Fruit fly (Drosophila melanogaster): Measurements from ENCODE around the gene CG32017.

Gene CG32017

DNA sequence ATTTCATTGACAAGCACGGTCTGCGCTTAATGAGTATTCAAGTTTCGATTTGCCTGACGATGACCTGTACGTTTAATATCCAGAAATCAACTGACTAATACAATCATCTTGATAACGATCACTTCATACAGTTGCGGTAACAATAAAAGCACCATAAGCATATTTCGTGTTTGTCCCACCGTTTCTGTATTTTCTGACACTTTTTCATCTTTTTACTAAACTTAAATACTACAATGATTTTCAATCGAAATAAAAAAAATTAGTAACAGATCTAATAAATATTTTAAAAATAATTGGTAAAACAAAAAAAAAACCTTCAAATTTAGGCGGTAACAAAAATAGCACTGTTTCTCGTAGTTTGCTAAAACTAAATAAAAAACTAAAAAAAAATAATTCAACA, at the start of gene CG32017:
Gene CG32017, minus strand, starts transcription at position 101 of the 400 bp plus-strand sequence.
- no peak for TF ChIP-seq ssp (GFP tag; IDR thresholded peaks at IDR 0.05)
- TF ChIP-seq CG6765 (GFP tag; optimal IDR thresholded peaks at IDR 0.05) = no peak
- no peak for TF ChIP-seq CG16779 (GFP tag; IDR thresholded peaks at IDR 0.05)
- TF ChIP-seq Ptx1 (GFP tag; IDR thresholded peaks at IDR 0.05) = no peak
- TF ChIP-seq en (GFP tag; optimal IDR thresholded peaks at IDR 0.05) = no peak
- TF ChIP-seq Aef1 (GFP tag; IDR thresholded peaks at IDR 0.05) = no peak
- no peak for TF ChIP-seq Lpt (GFP tag; optimal IDR thresholded peaks at IDR 0.05)
- no peak for TF ChIP-seq D (optimal IDR thresholded peaks at IDR 0.05)
- no peak for TF ChIP-seq D (GFP tag; optimal IDR thresholded peaks at IDR 0.05)
- TF ChIP-seq sens (GFP tag) = no peak
- no peak for TF ChIP-seq CG10565 (GFP tag; optimal IDR thresholded peaks at IDR 0.05)
- TF ChIP-seq CG4854 (GFP tag; optimal IDR thresholded peaks at IDR 0.05) = no peak
- TF ChIP-seq gfzf (GFP tag; optimal IDR thresholded peaks at IDR 0.05) = no peak

DNA sequence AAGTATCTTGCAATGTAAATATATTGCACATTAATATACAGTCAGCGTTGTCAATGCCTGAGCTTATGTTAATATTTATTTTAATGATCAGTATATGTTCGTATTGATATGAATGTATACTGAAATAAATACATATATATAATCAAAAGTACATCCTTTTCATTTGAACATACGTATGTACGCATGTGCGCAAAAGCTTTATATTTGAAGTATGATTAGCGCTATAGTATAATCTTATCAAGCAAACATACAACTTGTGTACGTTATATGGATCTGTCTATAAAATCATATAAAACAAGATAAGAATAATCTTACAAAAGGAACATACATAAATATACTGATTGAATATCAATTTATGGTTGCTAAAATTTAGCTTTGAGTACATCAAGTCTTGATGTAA, 37.2 kb upstream of the CG32017 start:
- TF ChIP-seq slp2 (GFP tag; optimal IDR thresholded peaks at IDR 0.05) = no peak
- peak; percentile 65 for TF ChIP-seq sens (GFP tag)
- TF ChIP-seq ara (GFP tag; IDR thresholded peaks at IDR 0.05) = no peak
- no peak for TF ChIP-seq HLHmδ (GFP tag; optimal IDR thresholded peaks at IDR 0.05)
- no peak for TF ChIP-seq luna (GFP tag; optimal IDR thresholded peaks at IDR 0.05)
- TF ChIP-seq CG15269 (tag; optimal IDR thresholded peaks at IDR 0.05) = no peak
- TF ChIP-seq gce (GFP tag; IDR thresholded peaks at IDR 0.05) = no peak
- TF ChIP-seq CG8388 (GFP tag; optimal IDR thresholded peaks at IDR 0.05) = no peak
- no peak for TF ChIP-seq CG2202 (tag; optimal IDR thresholded peaks at IDR 0.05)
- peak; percentile 94 for TF ChIP-seq exex (tag; optimal IDR thresholded peaks at IDR 0.05)
- no peak for TF ChIP-seq mam (GFP tag; optimal IDR thresholded peaks at IDR 0.05)
- no peak for TF ChIP-seq gsb (GFP tag; IDR thresholded peaks at IDR 0.05)
- TF ChIP-seq CG18011 (GFP tag; optimal IDR thresholded peaks at IDR 0.05) = no peak
- TF ChIP-seq HLH4C (GFP tag; IDR thresholded peaks at IDR 0.05; ENCODE audit: partially characterized antibody) = no peak
- TF ChIP-seq Sox100B (GFP tag; optimal IDR thresholded peaks at IDR 0.05) = peak; percentile 63
- TF ChIP-seq so (GFP tag; IDR thresholded peaks at IDR 0.05) = no peak
- TF ChIP-seq Tbp (GFP tag; optimal IDR thresholded peaks at IDR 0.05) = no peak
- TF ChIP-seq CG14441 (GFP tag; IDR thresholded peaks at IDR 0.05) = no peak
- TF ChIP-seq lola (GFP tag; optimal IDR thresholded peaks at IDR 0.05) = peak in 1 of 3 experiments; percentile 37
- TF ChIP-seq bab2 (GFP tag; optimal IDR thresholded peaks at IDR 0.05) = no peak
- TF ChIP-seq insv (GFP tag; optimal IDR thresholded peaks at IDR 0.05) = no peak
- no peak for TF ChIP-seq CG16779 (GFP tag; IDR thresholded peaks at IDR 0.05)
- TF ChIP-seq mld (GFP tag; IDR thresholded peaks at IDR 0.05; ENCODE audit: partially characterized antibody) = no peak
- TF ChIP-seq gro (GFP tag; optimal IDR thresholded peaks at IDR 0.05) = no peak
- TF ChIP-seq ATbp (GFP tag; optimal IDR thresholded peaks at IDR 0.05) = no peak
- peak; percentile 39 for TF ChIP-seq CG4328 (GFP tag; optimal IDR thresholded peaks at IDR 0.05)
- TF ChIP-seq zf30C (GFP tag; optimal IDR thresholded peaks at IDR 0.05) = no peak
- TF ChIP-seq CG32772 (GFP tag; IDR thresholded peaks at IDR 0.05) = no peak
- no peak for TF ChIP-seq CG5953 (GFP tag; IDR thresholded peaks at IDR 0.05)
- no peak for TF ChIP-seq cad (GFP tag; optimal IDR thresholded peaks at IDR 0.05)
- TF ChIP-seq lab (GFP tag; optimal IDR thresholded peaks at IDR 0.05) = no peak
- TF ChIP-seq br (optimal IDR thresholded peaks at IDR 0.05) = no peak
- TF ChIP-seq Max (GFP tag; optimal IDR thresholded peaks at IDR 0.05) = no peak
- no peak for TF ChIP-seq CG6175 (GFP tag; IDR thresholded peaks at IDR 0.05)
- TF ChIP-seq dmrt11E (tag; optimal IDR thresholded peaks at IDR 0.05) = peak; percentile 38
- TF ChIP-seq jumu (GFP tag; optimal IDR thresholded peaks at IDR 0.05) = no peak
- TF ChIP-seq CG4360 (GFP tag; IDR thresholded peaks at IDR 0.05) = no peak
- TF ChIP-seq CG2712 (tag; optimal IDR thresholded peaks at IDR 0.05) = peak; percentile 14
- TF ChIP-seq row (GFP tag; IDR thresholded peaks at IDR 0.05) = no peak
- peak; percentile 64 for TF ChIP-seq CG17568 (GFP tag; optimal IDR thresholded peaks at IDR 0.05)
- no peak for TF ChIP-seq otp (GFP tag; IDR thresholded peaks at IDR 0.05)
